Worm (Caenorhabditis elegans) whole organism, L1 larva: Measurements from ENCODE around the gene Y51H4A.937.

Experiments used
- C16A3.4 ChIP-seq: fragments of 150-350 bp; optimal IDR thresholded peaks from 2 replicates; lab custom pipeline; 2014; ENCODE audit warnings: missing biosample characterization, missing genetic modification characterization
- C34B4.2 ChIP-seq: sonication (generic microtip); optimal IDR thresholded peaks from 2 replicates; lab custom pipeline; 2017; ENCODE audit warnings: mild to moderate bottlenecking, missing genetic modification characterization, missing compliant biosample characterization
- F16B12.6 ChIP-seq: fragments of 150-350 bp; optimal IDR thresholded peaks from 2 replicates; lab custom pipeline; 2014; ENCODE audit warnings: missing biosample characterization, missing genetic modification characterization
- Y116A8C.19 ChIP-seq: sonication (generic microtip); optimal IDR thresholded peaks from 2 replicates; lab custom pipeline; 2016; ENCODE audit warnings: missing compliant biosample characterization, missing genetic modification characterization, borderline replicate concordance
- alr-1 ChIP-seq: fragments of 200-800 bp; sonication (Bioruptor generic); optimal IDR thresholded peaks from 2 replicates; lab custom pipeline; 2018; ENCODE audit warnings: borderline replicate concordance, mild to moderate bottlenecking, missing genetic modification characterization, missing compliant biosample characterization
- aly-2 ChIP-seq: fragments of 150-350 bp; optimal IDR thresholded peaks from 2 replicates; lab custom pipeline; 2014; ENCODE audit warnings: missing biosample characterization, missing genetic modification characterization
- ama-1 ChIP-seq: fragments of 150-350 bp; optimal IDR thresholded peaks from 2 replicates; lab custom pipeline; 2014
- blmp-1 ChIP-seq: fragments of 150-350 bp; optimal IDR thresholded peaks from 2 replicates; lab custom pipeline; 2014; ENCODE audit warnings: missing biosample characterization, missing genetic modification characterization
- ceh-63 ChIP-seq: fragments of 200-800 bp; sonication (Bioruptor generic); optimal IDR thresholded peaks from 2 replicates; lab custom pipeline; 2018; ENCODE audit warnings: mild to moderate bottlenecking, missing genetic modification characterization, missing compliant biosample characterization
- ceh-8 ChIP-seq: fragments of 200-800 bp; sonication (Bioruptor generic); optimal IDR thresholded peaks from 2 replicates; lab custom pipeline; 2018; ENCODE audit warnings: mild to moderate bottlenecking, missing genetic modification characterization, moderate library complexity, missing compliant biosample characterization
- ces-1 ChIP-seq: fragments of 150-350 bp; optimal IDR thresholded peaks from 2 replicates; lab custom pipeline; 2014; ENCODE audit warnings: missing biosample characterization, missing genetic modification reagents, missing genetic modification characterization
- dpl-1 ChIP-seq, 3 experiments: fragments of 150-350 bp in 2 of 3; sonication (generic microtip) in 1 of 3; optimal IDR thresholded peaks; 2 replicates each; lab custom pipeline; 2014 to 2017; ENCODE audit warnings: missing biosample characterization in 3 of 3, missing genetic modification characterization in 3 of 3, missing genetic modification reagents in 3 of 3
- efl-1 ChIP-seq, 4 experiments: fragments of 150-350 bp; optimal IDR thresholded peaks in 3 of 4; peaks in 1 of 4; 1 replicate in 1 of 4; 2 replicates in 3 of 4; lab custom pipeline; 2014; ENCODE audit warnings: missing biosample characterization in 2 of 4, missing genetic modification characterization in 2 of 4, missing genetic modification reagents in 2 of 4
- egl-13 ChIP-seq: sonication (generic microtip); optimal IDR thresholded peaks from 2 replicates; lab custom pipeline; 2016; ENCODE audit warnings: missing genotype, missing genetic modification reagents, missing genetic modification characterization, missing compliant biosample characterization
- elt-2 ChIP-seq: sonication (generic microtip); optimal IDR thresholded peaks from 2 replicates; lab custom pipeline; 2016; ENCODE audit warnings: missing genetic modification characterization, mild to moderate bottlenecking, inconsistent platforms, missing compliant biosample characterization, missing genetic modification reagents
- elt-3 ChIP-seq, 6 experiments: fragments of 150-350 bp in 1 of 6; sonication (generic microtip); optimal IDR thresholded peaks; 2 replicates each; lab custom pipeline; 2017 to 2018; ENCODE audit warnings: missing biosample characterization in 6 of 6, missing genetic modification characterization in 6 of 6, inconsistent platforms in 1 of 6
- ets-5 ChIP-seq: fragments of 200-800 bp; sonication (Bioruptor generic); IDR thresholded peaks from 2 replicates; pipeline ENCODE4 v1.3.6; 2022; ENCODE audit warnings: missing genetic modification characterization, missing compliant biosample characterization
- fkh-10 ChIP-seq: sonication (generic microtip); optimal IDR thresholded peaks from 2 replicates; lab custom pipeline; 2017; ENCODE audit warnings: missing biosample characterization, missing genetic modification reagents, missing genetic modification characterization
- fkh-8 ChIP-seq: sonication (generic microtip); optimal IDR thresholded peaks from 2 replicates; lab custom pipeline; 2016; ENCODE audit warnings: mild to moderate bottlenecking, missing genetic modification characterization, missing compliant biosample characterization
- fos-1 ChIP-seq: fragments of 150-350 bp; optimal IDR thresholded peaks from 2 replicates; lab custom pipeline; 2014; ENCODE audit warnings: missing biosample characterization, missing genetic modification characterization
- hlh-17 ChIP-seq: fragments of 200-800 bp; sonication (Bioruptor generic); optimal IDR thresholded peaks from 2 replicates; lab custom pipeline; 2018; ENCODE audit warnings: missing genetic modification characterization, mild to moderate bottlenecking, missing compliant biosample characterization, moderate library complexity, borderline replicate concordance
- hlh-4 ChIP-seq: sonication (generic microtip); optimal IDR thresholded peaks from 2 replicates; lab custom pipeline; 2016; ENCODE audit warnings: mild to moderate bottlenecking, missing genetic modification characterization, missing compliant biosample characterization
- irx-1 ChIP-seq: sonication (generic microtip); optimal IDR thresholded peaks from 2 replicates; lab custom pipeline; 2016; ENCODE audit warnings: missing genetic modification characterization, missing compliant biosample characterization
- isw-1 ChIP-seq: fragments of 200-800 bp; sonication (Bioruptor generic); IDR thresholded peaks from 2 replicates; pipeline ENCODE4 v1.3.6; 2022; ENCODE audit warnings: missing genetic modification characterization, missing compliant biosample characterization
- jun-1 ChIP-seq: fragments of 150-350 bp; optimal IDR thresholded peaks from 2 replicates; lab custom pipeline; 2014; ENCODE audit warnings: missing biosample characterization, missing genetic modification reagents, missing genetic modification characterization
- lin-14 ChIP-seq: fragments of 200-800 bp; sonication (Bioruptor generic); optimal IDR thresholded peaks from 2 replicates; lab custom pipeline; 2018; ENCODE audit warnings: mild to moderate bottlenecking, missing genetic modification characterization, moderate library complexity, missing compliant biosample characterization
- lin-15B ChIP-seq: fragments of 150-350 bp; sonication (generic microtip); optimal IDR thresholded peaks from 3 replicates; lab custom pipeline; 2014; ENCODE audit warnings: missing biosample characterization, missing genetic modification characterization
- lin-35 ChIP-seq, 2 experiments: fragments of 150-350 bp; optimal IDR thresholded peaks; 2 replicates each; lab custom pipeline; 2014; ENCODE audit warnings: missing biosample characterization in 2 of 2, missing genetic modification characterization in 2 of 2, missing genetic modification reagents in 2 of 2
- lin-39 ChIP-seq: fragments of 150-350 bp; optimal IDR thresholded peaks from 2 replicates; lab custom pipeline; 2014; ENCODE audit warnings: missing biosample characterization, missing genetic modification reagents, missing genetic modification characterization
- lir-3 ChIP-seq: sonication (generic microtip); optimal IDR thresholded peaks from 2 replicates; lab custom pipeline; 2016; ENCODE audit warnings: mild to moderate bottlenecking, missing genetic modification characterization, moderate library complexity, missing compliant biosample characterization; ENCODE audit not compliant: poor library complexity
- mdl-1 ChIP-seq, 2 experiments: fragments of 150-350 bp; optimal IDR thresholded peaks; 2 replicates each; lab custom pipeline; 2014 to 2017; ENCODE audit warnings: missing biosample characterization in 2 of 2, missing genetic modification characterization in 2 of 2, inconsistent platforms in 1 of 2
- mef-2 ChIP-seq: fragments of 150-350 bp; optimal IDR thresholded peaks from 2 replicates; lab custom pipeline; 2014; ENCODE audit warnings: missing biosample characterization, missing genetic modification characterization
- nhr-11 ChIP-seq: fragments of 150-350 bp; optimal IDR thresholded peaks from 2 replicates; lab custom pipeline; 2014; ENCODE audit warnings: missing biosample characterization, missing genetic modification characterization
- nhr-12 ChIP-seq: sonication (generic microtip); optimal IDR thresholded peaks from 2 replicates; lab custom pipeline; 2017; ENCODE audit warnings: missing biosample characterization, missing genetic modification characterization
- nhr-20 ChIP-seq: sonication (generic microtip); optimal IDR thresholded peaks from 2 replicates; lab custom pipeline; 2016; ENCODE audit warnings: mild to moderate bottlenecking, missing genetic modification characterization, missing compliant biosample characterization
- nhr-28 ChIP-seq: fragments of 150-350 bp; optimal IDR thresholded peaks from 2 replicates; lab custom pipeline; 2014; ENCODE audit warnings: missing biosample characterization, missing genetic modification characterization
- nhr-47 ChIP-seq: sonication (generic microtip); optimal IDR thresholded peaks from 2 replicates; lab custom pipeline; 2016; ENCODE audit warnings: mild to moderate bottlenecking, missing genetic modification characterization, moderate library complexity, missing compliant biosample characterization
- nhr-76 ChIP-seq: sonication (generic microtip); optimal IDR thresholded peaks from 2 replicates; lab custom pipeline; 2017; ENCODE audit warnings: missing biosample characterization, missing genetic modification characterization
- nhr-77 ChIP-seq: fragments of 150-350 bp; optimal IDR thresholded peaks from 2 replicates; lab custom pipeline; 2014; ENCODE audit warnings: missing biosample characterization, missing genetic modification characterization
- nhr-90 ChIP-seq: sonication (generic microtip); optimal IDR thresholded peaks from 2 replicates; lab custom pipeline; 2016; ENCODE audit warnings: mild to moderate bottlenecking, missing genetic modification characterization, missing compliant biosample characterization; ENCODE audit not compliant: poor library complexity
- rnt-1 ChIP-seq: sonication (generic microtip); optimal IDR thresholded peaks from 2 replicates; lab custom pipeline; 2016; ENCODE audit warnings: mild to moderate bottlenecking, missing genetic modification characterization, moderate library complexity, missing compliant biosample characterization
- sox-4 ChIP-seq: sonication (generic microtip); optimal IDR thresholded peaks from 2 replicates; lab custom pipeline; 2016; ENCODE audit warnings: missing genetic modification characterization, missing compliant biosample characterization
- sptf-1 ChIP-seq: fragments of 150-350 bp; optimal IDR thresholded peaks from 2 replicates; lab custom pipeline; 2014; ENCODE audit warnings: missing biosample characterization, missing genetic modification characterization
- sup-37 ChIP-seq: fragments of 200-800 bp; sonication (Bioruptor generic); optimal IDR thresholded peaks from 2 replicates; lab custom pipeline; 2018; ENCODE audit warnings: mild to moderate bottlenecking, missing genetic modification characterization, missing compliant biosample characterization
- swsn-7 ChIP-seq: sonication (generic microtip); optimal IDR thresholded peaks from 2 replicates; lab custom pipeline; 2016; ENCODE audit warnings: missing genetic modification characterization, missing compliant biosample characterization
- unc-30 ChIP-seq: sonication (generic microtip); optimal IDR thresholded peaks from 2 replicates; lab custom pipeline; 2017; ENCODE audit warnings: missing biosample characterization, missing genetic modification characterization
- unc-86 ChIP-seq: sonication (generic microtip); optimal IDR thresholded peaks from 2 replicates; lab custom pipeline; 2016; ENCODE audit warnings: missing genetic modification characterization, missing compliant biosample characterization
- unc-98 ChIP-seq: fragments of 200-800 bp; sonication (Bioruptor generic); IDR thresholded peaks from 2 replicates; pipeline ENCODE4 v1.3.6; 2022; ENCODE audit warnings: missing genetic modification characterization, missing compliant biosample characterization
- xbp-1 ChIP-seq: sonication (generic microtip); optimal IDR thresholded peaks from 2 replicates; lab custom pipeline; 2016; ENCODE audit warnings: missing genetic modification characterization, missing compliant biosample characterization
- zip-4 ChIP-seq: fragments of 200-800 bp; sonication (Bioruptor generic); optimal IDR thresholded peaks from 2 replicates; lab custom pipeline; 2018; ENCODE audit warnings: mild to moderate bottlenecking, missing genetic modification characterization, moderate library complexity, missing compliant biosample characterization
- ztf-11 ChIP-seq, 2 experiments: sonication (generic microtip); optimal IDR thresholded peaks; 2 replicates each; lab custom pipeline; 2016 to 2017; ENCODE audit warnings: missing genetic modification characterization in 2 of 2, missing biosample characterization in 1 of 2, missing compliant biosample characterization in 1 of 2

Y51H4A.937 gene

DNA sequence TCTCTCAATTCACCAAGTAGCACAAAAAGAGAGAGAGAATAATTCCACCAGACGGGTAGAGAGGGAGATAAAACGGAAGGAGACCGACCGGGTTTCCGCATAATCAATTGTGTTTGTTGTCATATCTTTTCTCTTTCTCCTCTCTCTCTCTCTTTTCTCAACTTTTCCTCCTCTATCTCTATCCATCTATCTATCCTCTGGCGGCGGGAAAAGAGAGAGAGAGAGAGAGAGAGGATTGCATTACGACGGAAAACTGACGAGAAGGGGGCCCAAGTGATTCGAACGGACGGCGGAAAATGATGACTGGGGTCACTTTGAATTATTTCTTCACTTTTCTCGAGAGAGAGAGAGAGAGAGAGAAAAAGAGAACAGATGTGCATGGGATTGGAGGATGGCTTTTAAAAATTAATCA, 30.4 kb upstream of the Y51H4A.937 start (continued):
- TF ChIP-seq unc-86 (tag; lab: Kevin White, UChicago) (no peak), xbp-1 (tag; lab: Kevin White, UChicago) (peak; percentile 15), zip-4 (GFP tag; lab: Kevin White, UChicago) (no peak), nhr-77 (tag; lab: Kevin White, UChicago) (peak; percentile 31), fkh-8 (tag; lab: Kevin White, UChicago) (peak; percentile 77), nhr-90 (tag; lab: Kevin White, UChicago) (peak; percentile 36), lir-3 (tag; lab: Kevin White, UChicago) (no peak), dpl-1 (GFP tag; optimal IDR thresholded peaks at IDR 0.05; lab: Kevin White, UChicago) (peak; percentile 30 to 59 (median 47)), ces-1 (GFP tag; lab: Kevin White, UChicago) (no peak), sox-4 (tag; lab: Kevin White, UChicago) (no peak), alr-1 (no peak), elt-3 (tag; optimal IDR thresholded peaks at IDR 0.05; lab: Kevin White, UChicago) (peak in 2 of 6 experiments; percentile 6 to 13), sup-37 (GFP tag; lab: Kevin White, UChicago) (no peak), Y116A8C.19 (tag; lab: Kevin White, UChicago) (no peak), lin-15B (tag; lab: Kevin White, UChicago) (no peak), ztf-11 (tag; optimal IDR thresholded peaks at IDR 0.05; lab: Kevin White, UChicago) (no peak), nhr-20 (tag; lab: Kevin White, UChicago) (peak; percentile 55), C16A3.4 (peak; percentile 17), ceh-63 (no peak), nhr-47 (tag; lab: Kevin White, UChicago) (peak; percentile 69), nhr-11 (peak; percentile 5), fos-1 (tag; lab: Kevin White, UChicago) (peak; percentile 36), unc-30 (tag; lab: Kevin White, UChicago) (no peak), swsn-7 (tag; lab: Kevin White, UChicago) (peak; percentile 55), fkh-10 (GFP tag; lab: Kevin White, UChicago) (no peak), egl-13 (tag; lab: Kevin White, UChicago) (peak; percentile 30), mef-2 (no peak), rnt-1 (tag; lab: Kevin White, UChicago) (peak; percentile 64), ama-1 (lab: Kevin White, UChicago) (no peak), irx-1 (tag; lab: Kevin White, UChicago) (peak; percentile 62), aly-2 (tag; lab: Kevin White, UChicago) (no peak)

DNA sequence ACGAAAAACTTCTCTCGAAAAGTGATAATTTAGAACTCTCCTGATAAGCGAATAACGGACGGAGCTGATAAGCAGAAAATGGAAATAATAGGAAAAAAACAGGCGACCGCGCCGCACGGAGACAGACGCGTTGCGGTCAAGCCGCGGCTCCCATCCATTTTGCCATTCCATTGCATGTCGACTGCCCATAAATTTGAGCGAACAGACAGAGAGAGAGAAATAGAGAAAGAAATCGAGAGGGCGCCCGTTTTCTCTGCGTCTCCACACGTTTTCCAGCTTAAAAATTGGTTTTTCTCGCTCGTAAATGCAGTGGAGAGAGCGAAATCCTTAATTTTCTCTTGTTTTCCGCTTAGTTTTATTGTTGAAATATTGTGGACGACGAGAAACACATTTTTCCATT, 26.6 kb upstream of the Y51H4A.937 start:
- TF ChIP-seq ceh-8 (GFP tag; lab: Kevin White, UChicago): peak; percentile 4
- peak; percentile 53 for TF ChIP-seq jun-1 (tag; lab: Kevin White, UChicago)
- no peak for TF ChIP-seq egl-13 (tag; lab: Kevin White, UChicago)
- TF ChIP-seq sox-4 (tag; lab: Kevin White, UChicago): no peak
- no peak for TF ChIP-seq lin-39 (tag; lab: Kevin White, UChicago)
- no peak for TF ChIP-seq unc-98
- TF ChIP-seq nhr-12 (tag; lab: Kevin White, UChicago): no peak
- no peak for TF ChIP-seq elt-3 (tag; optimal IDR thresholded peaks at IDR 0.05; lab: Kevin White, UChicago)
- no peak for TF ChIP-seq ceh-63
- TF ChIP-seq nhr-76 (tag; lab: Kevin White, UChicago): no peak
- no peak for TF ChIP-seq hlh-17 (GFP tag; lab: Kevin White, UChicago)
- TF ChIP-seq C34B4.2: no peak
- no peak for TF ChIP-seq F16B12.6 (tag; lab: Kevin White, UChicago)
- no peak for TF ChIP-seq nhr-28 (tag; lab: Kevin White, UChicago)
- TF ChIP-seq swsn-7 (tag; lab: Kevin White, UChicago): peak; percentile 33
- TF ChIP-seq ets-5 (GFP tag; lab: Robert Waterston, UW): no peak
- TF ChIP-seq mef-2: no peak
- peak; percentile 41 to 70 for TF ChIP-seq efl-1 (optimal IDR thresholded peaks at IDR 0.05; lab: Kevin White, UChicago)
- TF ChIP-seq efl-1 (GFP tag; optimal IDR thresholded peaks at IDR 0.05 in 1 of 2; lab: Kevin White, UChicago): peak; percentile 8 to 86
- TF ChIP-seq mdl-1 (tag; optimal IDR thresholded peaks at IDR 0.05; lab: Kevin White, UChicago): no peak
- TF ChIP-seq isw-1 (GFP tag; lab: Robert Waterston, UW): peak; percentile 15
- peak; percentile 85 for TF ChIP-seq lin-14
- TF ChIP-seq fkh-8 (tag; lab: Kevin White, UChicago): no peak
- no peak for TF ChIP-seq sptf-1
- TF ChIP-seq lin-35 (GFP tag; optimal IDR thresholded peaks at IDR 0.05; lab: Kevin White, UChicago): peak; percentile 8 to 62
- peak; percentile 89 for TF ChIP-seq elt-2 (tag; lab: Kevin White, UChicago)
- TF ChIP-seq hlh-4: no peak
- peak; percentile 70 for TF ChIP-seq blmp-1
- TF ChIP-seq xbp-1 (tag; lab: Kevin White, UChicago): peak; percentile 23
